Fruit fly (Drosophila melanogaster): ENCODE results near the gene spen.

Gene spen

DNA sequence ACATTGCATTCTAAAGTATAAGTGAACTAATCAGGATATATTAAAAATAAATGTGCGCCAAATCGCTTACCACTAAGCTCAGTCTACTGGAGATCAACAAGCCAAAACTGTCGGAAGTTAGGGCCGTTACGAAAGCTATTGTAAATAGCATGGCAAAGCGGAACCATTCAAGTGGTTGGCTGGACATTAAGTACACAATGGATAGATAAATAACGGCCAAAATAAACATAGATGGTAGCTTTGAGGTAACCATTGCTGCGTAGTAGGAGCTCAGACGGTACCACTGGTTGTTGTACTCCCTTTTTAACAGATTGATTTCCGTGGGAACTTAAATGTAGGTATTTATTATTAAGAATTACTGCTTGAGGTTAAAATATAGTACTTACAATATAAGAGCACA, 41.1 kb upstream of the spen start (continued):
- TF ChIP-seq CG2875 (GFP tag; optimal IDR thresholded peaks at IDR 0.05) (peak; percentile 56), Med (GFP tag) (peak; percentile 85), jumu (GFP tag; optimal IDR thresholded peaks at IDR 0.05) (no peak), CG3847 (GFP tag; IDR thresholded peaks at IDR 0.05) (no peak), CG4854 (GFP tag; optimal IDR thresholded peaks at IDR 0.05) (no peak), CG15011 (GFP tag; optimal IDR thresholded peaks at IDR 0.05) (no peak), ATbp (GFP tag; optimal IDR thresholded peaks at IDR 0.05) (peak; percentile 74), lab (GFP tag; optimal IDR thresholded peaks at IDR 0.05) (peak; percentile 82), croc (GFP tag; conservative IDR thresholded peaks at IDR 0.05) (no peak), D (optimal IDR thresholded peaks at IDR 0.05) (no peak), D (GFP tag; optimal IDR thresholded peaks at IDR 0.05) (no peak), CG11504 (tag; optimal IDR thresholded peaks at IDR 0.05) (no peak), Opbp (GFP tag; IDR thresholded peaks at IDR 0.05; ENCODE audit: partially characterized antibody) (no peak), Usf (GFP tag; optimal IDR thresholded peaks at IDR 0.05) (no peak), CG15269 (tag; optimal IDR thresholded peaks at IDR 0.05) (peak; percentile 20), CG3281 (GFP tag; optimal IDR thresholded peaks at IDR 0.05) (peak; percentile 34), Max (GFP tag; optimal IDR thresholded peaks at IDR 0.05) (no peak), CG6689 (GFP tag; IDR thresholded peaks at IDR 0.05) (no peak), sens (GFP tag) (peak; percentile 66), CG15601 (tag; optimal IDR thresholded peaks at IDR 0.05) (peak; percentile 57), Eip74EF (GFP tag; optimal IDR thresholded peaks at IDR 0.05) (no peak), CG4424 (GFP tag; optimal IDR thresholded peaks at IDR 0.05) (no peak), CG5180 (GFP tag; optimal IDR thresholded peaks at IDR 0.05) (peak; percentile 40), CG4707 (GFP tag; optimal IDR thresholded peaks at IDR 0.05) (peak; percentile 22), CG7745 (tag; optimal IDR thresholded peaks at IDR 0.05) (no peak), chif (GFP tag; optimal IDR thresholded peaks at IDR 0.05) (peak in 1 of 2 experiments; percentile 3), CG4730 (GFP tag; IDR thresholded peaks at IDR 0.05) (no peak), Pdp1 (GFP tag; optimal IDR thresholded peaks at IDR 0.05) (peak in 1 of 2 experiments; percentile 12), CG6683 (GFP tag; optimal IDR thresholded peaks at IDR 0.05) (peak; percentile 49), gt (GFP tag; IDR thresholded peaks at IDR 0.05) (no peak), zen2 (GFP tag; IDR thresholded peaks at IDR 0.05; ENCODE audit: partially characterized antibody) (no peak), CG7987 (GFP tag; optimal IDR thresholded peaks at IDR 0.05) (peak; percentile 53), seq (GFP tag; IDR thresholded peaks at IDR 0.05) (peak; percentile 28; the same call in 1 of the 2 replicates), Asciz (GFP tag; optimal IDR thresholded peaks at IDR 0.05) (peak; percentile 44), CG6765 (GFP tag; optimal IDR thresholded peaks at IDR 0.05) (peak; percentile 31), CG14710 (tag; optimal IDR thresholded peaks at IDR 0.05) (peak; percentile 6), Spps (tag; optimal IDR thresholded peaks at IDR 0.05) (no peak), CG15696 (tag; optimal IDR thresholded peaks at IDR 0.05) (no peak), gsb (GFP tag; IDR thresholded peaks at IDR 0.05) (0 out of 2 replicates have a peak, but pooled peaks have one; percentile 10), CrebB (tag; optimal IDR thresholded peaks at IDR 0.05) (peak; percentile 20), D19A (tag; optimal IDR thresholded peaks at IDR 0.05) (no peak), CG1832 (GFP tag; optimal IDR thresholded peaks at IDR 0.05) (no peak), Elba2 (GFP tag; optimal IDR thresholded peaks at IDR 0.05) (no peak), Atf3 (GFP tag; optimal IDR thresholded peaks at IDR 0.05) (no peak), CHES-1-like (GFP tag; optimal IDR thresholded peaks at IDR 0.05) (no peak), CG10321 (GFP tag; IDR thresholded peaks at IDR 0.05) (no peak), HLHmδ (GFP tag; optimal IDR thresholded peaks at IDR 0.05) (peak; percentile 63), Oaz (GFP tag; IDR thresholded peaks at IDR 0.05) (no peak), CG7357 (GFP tag; IDR thresholded peaks at IDR 0.05) (no peak), tgo (GFP tag; IDR thresholded peaks at IDR 0.05) (no peak)
